Fruit fly (Drosophila melanogaster): Measurements from ENCODE around the gene acs.

Gene acs

DNA sequence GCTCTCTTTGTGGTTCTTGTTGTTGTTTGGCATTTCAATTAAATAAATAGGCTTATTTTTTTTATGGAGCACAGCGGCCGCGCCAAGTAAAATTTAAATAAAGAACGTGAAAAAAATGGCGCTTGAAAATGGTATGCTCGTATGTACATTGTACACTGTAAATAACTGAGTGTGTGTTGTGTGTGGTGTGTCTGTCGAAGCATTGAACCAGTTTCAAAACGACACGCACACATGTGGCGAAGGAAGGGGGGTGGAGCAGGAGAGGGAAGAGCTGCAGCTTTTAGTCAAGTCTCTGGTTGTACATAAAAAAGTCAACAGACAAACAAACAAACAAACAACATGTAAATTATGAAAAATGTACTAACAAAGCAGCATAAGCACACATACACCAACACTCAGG, 33.3 kb downstream of the acs start (continued):
- no peak for TF ChIP-seq CG7372 (GFP tag; IDR thresholded peaks at IDR 0.05)
- TF ChIP-seq pita (GFP tag; optimal IDR thresholded peaks at IDR 0.05), result no peak
- no peak for TF ChIP-seq sens-2 (GFP tag; IDR thresholded peaks at IDR 0.05)
- TF ChIP-seq CG9797 (GFP tag; optimal IDR thresholded peaks at IDR 0.05), result no peak
- TF ChIP-seq CG7556 (GFP tag; optimal IDR thresholded peaks at IDR 0.05), result no peak
- no peak for TF ChIP-seq CG12391 (tag; optimal IDR thresholded peaks at IDR 0.05)
- TF ChIP-seq CG12155 (GFP tag; optimal IDR thresholded peaks at IDR 0.05), result no peak
- TF ChIP-seq CG1832 (GFP tag; optimal IDR thresholded peaks at IDR 0.05), result no peak
- no peak for TF ChIP-seq HLH4C (GFP tag; IDR thresholded peaks at IDR 0.05; ENCODE audit: partially characterized antibody)
- no peak for TF ChIP-seq oc (tag; optimal IDR thresholded peaks at IDR 0.05)
- no peak for TF ChIP-seq Fer1 (GFP tag; optimal IDR thresholded peaks at IDR 0.05)
- no peak for TF ChIP-seq wor (GFP tag; IDR thresholded peaks at IDR 0.05)
- no peak for TF ChIP-seq MTF-1 (GFP tag; optimal IDR thresholded peaks at IDR 0.05; ENCODE audit: borderline replicate concordance)
- no peak for TF ChIP-seq CG8944 (GFP tag; optimal IDR thresholded peaks at IDR 0.05)
- TF ChIP-seq Hey (tag; optimal IDR thresholded peaks at IDR 0.05), result no peak
- no peak for TF ChIP-seq ara (GFP tag; IDR thresholded peaks at IDR 0.05)
- no peak for TF ChIP-seq CG31388 (GFP tag; optimal IDR thresholded peaks at IDR 0.05)
- TF ChIP-seq CG5180 (GFP tag; optimal IDR thresholded peaks at IDR 0.05), result no peak
- TF ChIP-seq CG8089 (GFP tag; optimal IDR thresholded peaks at IDR 0.05), result no peak
- no peak for TF ChIP-seq az2 (GFP tag; optimal IDR thresholded peaks at IDR 0.05)
- no peak for TF ChIP-seq abd-A (tag; optimal IDR thresholded peaks at IDR 0.05)
- TF ChIP-seq ken (GFP tag; IDR thresholded peaks at IDR 0.05), result no peak
- TF ChIP-seq CG18599 (GFP tag; optimal IDR thresholded peaks at IDR 0.05), result no peak
- no peak for TF ChIP-seq hbn (GFP tag; IDR thresholded peaks at IDR 0.05; ENCODE audit: partially characterized antibody)
- no peak for TF ChIP-seq CG2129 (GFP tag; IDR thresholded peaks at IDR 0.05; ENCODE audit: partially characterized antibody)
- no peak for TF ChIP-seq Eip74EF (GFP tag; optimal IDR thresholded peaks at IDR 0.05)
- peak; percentile 2 for TF ChIP-seq CG10543 (GFP tag; optimal IDR thresholded peaks at IDR 0.05)
- TF ChIP-seq ab (GFP tag; optimal IDR thresholded peaks at IDR 0.05), result no peak
- TF ChIP-seq CG1529 (GFP tag; optimal IDR thresholded peaks at IDR 0.05), result no peak
- no peak for TF ChIP-seq repo (GFP tag; optimal IDR thresholded peaks at IDR 0.05)
- TF ChIP-seq unpg (GFP tag; optimal IDR thresholded peaks at IDR 0.05), result no peak
- no peak for TF ChIP-seq fd3F (GFP tag; optimal IDR thresholded peaks at IDR 0.05)
- no peak for TF ChIP-seq sr (GFP tag; IDR thresholded peaks at IDR 0.05)
- no peak for TF ChIP-seq psq (GFP tag; optimal IDR thresholded peaks at IDR 0.05)
- TF ChIP-seq CG11723 (GFP tag; optimal IDR thresholded peaks at IDR 0.05), result no peak
- no peak for TF ChIP-seq CG3163 (GFP tag; optimal IDR thresholded peaks at IDR 0.05)
- no peak for TF ChIP-seq jing (GFP tag; optimal IDR thresholded peaks at IDR 0.05)
- TF ChIP-seq CG2202 (tag; optimal IDR thresholded peaks at IDR 0.05), result no peak
- TF ChIP-seq CG3995 (GFP tag; optimal IDR thresholded peaks at IDR 0.05), result no peak
- no peak for TF ChIP-seq tup (GFP tag; optimal IDR thresholded peaks at IDR 0.05)
- TF ChIP-seq CG6765 (GFP tag; optimal IDR thresholded peaks at IDR 0.05), result no peak
- no peak for TF ChIP-seq CG15479 (GFP tag; optimal IDR thresholded peaks at IDR 0.05)
- no peak for TF ChIP-seq Poxn (GFP tag; IDR thresholded peaks at IDR 0.05)
- TF ChIP-seq CG1024 (GFP tag; IDR thresholded peaks at IDR 0.05), result no peak
- TF ChIP-seq B-H2 (GFP tag; optimal IDR thresholded peaks at IDR 0.05), result no peak
- no peak for TF ChIP-seq TFAM (GFP tag; optimal IDR thresholded peaks at IDR 0.05)
- no peak for TF ChIP-seq nerfin-1 (tag; optimal IDR thresholded peaks at IDR 0.05)
- TF ChIP-seq CG1233 (GFP tag; optimal IDR thresholded peaks at IDR 0.05), result no peak
- no peak for TF ChIP-seq CG4730 (GFP tag; IDR thresholded peaks at IDR 0.05)
- no peak for TF ChIP-seq ems (GFP tag; optimal IDR thresholded peaks at IDR 0.05)
- TF ChIP-seq lilli (GFP tag; optimal IDR thresholded peaks at IDR 0.05), result no peak

Data from whole organism, embryonic.